Fruit fly (Drosophila melanogaster) whole organism: Measurements from ENCODE around the gene Ppt1.

Source experiments
- CG8478 ChIP-seq: fragments of >200 bp; optimal IDR thresholded peaks from 2 replicates; lab custom pipeline; 2018; ENCODE audit warnings: inconsistent platforms
- Dll ChIP-seq: fragments of >200 bp; optimal IDR thresholded peaks from 2 replicates; lab custom pipeline; 2017
- EcR ChIP-seq, 2 experiments: fragments of >200 bp; optimal IDR thresholded peaks; 2 replicates each; lab custom pipeline; 2017; ENCODE audit warnings: missing biosample characterization in 2 of 2, missing genetic modification characterization in 2 of 2, missing genetic modification reagents in 2 of 2
- pan ChIP-seq: fragments of >200 bp; optimal IDR thresholded peaks from 2 replicates; lab custom pipeline; 2017
- psq ChIP-seq: fragments of >200 bp; optimal IDR thresholded peaks from 2 replicates; lab custom pipeline; 2017
- usp ChIP-seq: fragments of >200 bp; optimal IDR thresholded peaks from 2 replicates; lab custom pipeline; 2017; ENCODE audit warnings: missing biosample characterization, missing genetic modification characterization, mixed read lengths

Gene Ppt1

DNA sequence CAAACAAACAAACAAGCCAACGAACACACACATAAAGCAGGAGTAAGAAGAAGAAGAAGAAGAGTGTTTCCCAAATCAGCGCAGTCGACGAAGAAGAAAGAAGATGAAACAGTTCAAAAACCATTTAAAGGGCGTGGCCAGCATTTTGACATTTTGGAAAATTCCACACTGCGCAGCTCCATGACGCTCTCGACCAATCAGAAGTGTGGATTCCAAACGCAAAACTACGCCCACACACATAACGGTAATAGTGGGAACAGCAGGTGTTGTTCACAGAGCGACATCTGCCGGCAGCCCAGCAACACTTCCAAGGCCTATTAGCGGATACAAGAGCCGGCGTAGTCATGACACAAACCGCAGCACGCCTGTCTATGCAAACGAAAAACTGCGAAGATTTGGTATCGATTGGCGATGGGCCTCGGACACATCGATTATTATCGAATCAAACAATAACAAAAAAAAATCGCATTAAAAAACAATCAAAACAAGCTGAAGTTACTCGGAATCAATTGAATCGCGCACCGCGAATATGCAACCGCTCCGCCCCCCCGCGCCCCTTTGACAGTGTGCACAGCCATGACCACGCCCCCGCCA is 13.3 kb downstream of the Ppt1 start, which contains the start of gene Rubicon:
Gene Rubicon, plus strand, starts transcription at position 433 of the 594 bp plus-strand sequence.
- no peak for TF ChIP-seq psq (lab: Kevin White, UChicago)
- no peak for TF ChIP-seq pan (lab: Kevin White, UChicago)
- TF ChIP-seq Dll, result no peak
- TF ChIP-seq usp (GFP tag; lab: Kevin White, UChicago), result no peak
- no peak for TF ChIP-seq CG8478
- no peak for TF ChIP-seq EcR (GFP tag; optimal IDR thresholded peaks at IDR 0.05; lab: Kevin White, UChicago)

dm6 chrX:8671348-8672298 is 18.4 kb downstream of the Ppt1 start:
- TF ChIP-seq CG8478, result no peak
- no peak for TF ChIP-seq psq (lab: Kevin White, UChicago)
- TF ChIP-seq EcR (GFP tag; optimal IDR thresholded peaks at IDR 0.05; lab: Kevin White, UChicago), result no peak
- TF ChIP-seq pan (lab: Kevin White, UChicago), result no peak
- TF ChIP-seq usp (GFP tag; lab: Kevin White, UChicago), result no peak
- TF ChIP-seq Dll, result no peak

DNA sequence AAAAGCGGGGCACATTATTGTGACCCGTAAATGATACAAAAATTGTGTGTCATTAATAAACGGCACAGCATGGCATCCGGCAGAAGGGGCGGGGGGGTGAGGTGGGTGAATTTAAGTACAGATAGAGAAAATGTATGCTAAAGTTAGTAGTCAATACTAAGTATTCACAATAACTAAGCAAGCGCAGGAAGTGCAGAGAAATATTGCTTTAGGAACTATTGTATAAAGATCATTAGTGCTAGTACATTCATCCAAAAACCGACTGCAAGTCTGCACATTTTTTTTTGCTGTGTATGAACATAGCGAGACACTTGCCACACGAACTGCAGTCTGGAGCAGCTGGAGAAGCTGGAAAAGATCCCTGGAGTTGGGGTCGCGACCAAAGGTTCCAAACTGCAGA is 20.6 kb downstream of the Ppt1 start:
- no peak for TF ChIP-seq CG8478
- no peak for TF ChIP-seq EcR (GFP tag; optimal IDR thresholded peaks at IDR 0.05; lab: Kevin White, UChicago)
- TF ChIP-seq pan (lab: Kevin White, UChicago), result no peak
- no peak for TF ChIP-seq psq (lab: Kevin White, UChicago)
- no peak for TF ChIP-seq usp (GFP tag; lab: Kevin White, UChicago)
- no peak for TF ChIP-seq Dll

DNA sequence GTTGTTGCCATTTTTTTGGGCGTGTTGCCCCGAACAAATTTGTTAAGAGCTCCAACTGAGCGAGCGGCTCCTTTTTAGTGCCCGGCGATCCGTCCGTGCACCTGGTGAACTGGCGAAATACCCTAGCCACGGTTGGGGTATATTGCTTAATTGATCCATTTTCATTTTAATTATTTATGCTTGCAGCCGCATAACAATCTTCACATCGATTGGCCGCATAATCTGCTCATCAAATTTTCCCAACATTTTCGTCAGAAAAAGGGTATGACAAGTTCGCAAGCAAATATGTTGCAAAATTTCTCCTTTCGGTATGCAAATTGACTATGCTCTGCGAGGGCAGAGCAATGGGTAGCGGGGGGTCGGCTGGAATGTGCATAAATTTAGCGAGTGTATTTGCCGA is 22.3 kb downstream of the Ppt1 start:
- TF ChIP-seq pan (lab: Kevin White, UChicago) (peak; percentile 11), usp (GFP tag; lab: Kevin White, UChicago) (no peak), psq (lab: Kevin White, UChicago) (no peak), EcR (GFP tag; optimal IDR thresholded peaks at IDR 0.05; lab: Kevin White, UChicago) (no peak), Dll (no peak)

dm6 chrX:8667070-8667469 is 23.0 kb downstream of the Ppt1 start:
- TF ChIP-seq CG8478 (no peak), psq (lab: Kevin White, UChicago) (no peak), usp (GFP tag; lab: Kevin White, UChicago) (no peak), pan (lab: Kevin White, UChicago) (no peak), Dll (no peak), EcR (GFP tag; optimal IDR thresholded peaks at IDR 0.05; lab: Kevin White, UChicago) (no peak)

dm6 chrX:8665576-8666297 is 24.3 kb downstream of the Ppt1 start:
- TF ChIP-seq psq (lab: Kevin White, UChicago) (no peak), pan (lab: Kevin White, UChicago) (no peak), usp (GFP tag; lab: Kevin White, UChicago) (no peak), CG8478 (no peak), EcR (GFP tag; optimal IDR thresholded peaks at IDR 0.05; lab: Kevin White, UChicago) (no peak), Dll (no peak)

- TF ChIP-seq pan (lab: Kevin White, UChicago) (no peak), psq (lab: Kevin White, UChicago) (no peak), EcR (GFP tag; optimal IDR thresholded peaks at IDR 0.05; lab: Kevin White, UChicago) (no peak), Dll (no peak), CG8478 (no peak), usp (GFP tag; lab: Kevin White, UChicago) (no peak)
Observed at dm6 chrX:8663795-8664194, 26.2 kb downstream of the Ppt1 start.

DNA sequence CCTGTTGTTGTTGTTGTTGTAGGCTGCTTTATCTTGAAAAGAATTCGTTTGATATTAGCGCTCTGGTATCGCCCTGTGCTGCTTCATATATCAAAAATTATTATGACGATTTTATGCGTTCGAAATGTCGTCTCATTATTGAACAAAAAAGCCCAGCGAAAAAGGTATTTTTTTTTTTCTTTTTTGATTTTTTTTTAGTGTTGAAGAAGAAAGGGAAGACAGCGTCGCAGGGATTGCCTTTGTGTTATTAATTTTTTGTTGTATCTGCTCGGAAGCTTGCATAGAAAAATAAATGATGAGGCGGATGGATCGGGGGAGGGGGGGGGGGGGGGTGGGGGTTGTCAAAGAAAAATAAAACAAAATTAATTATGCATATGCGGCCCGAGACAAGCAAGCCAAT is 27.8 kb downstream of the Ppt1 start:
- TF ChIP-seq CG8478 (no peak), Dll (no peak), psq (lab: Kevin White, UChicago) (no peak), usp (GFP tag; lab: Kevin White, UChicago) (no peak), pan (lab: Kevin White, UChicago) (no peak), EcR (GFP tag; optimal IDR thresholded peaks at IDR 0.05; lab: Kevin White, UChicago) (no peak)

- TF ChIP-seq CG8478 (no peak), Dll (peak; percentile 57)
Observed at dm6 chrX:8661162-8661807, 28.7 kb downstream of the Ppt1 start.

DNA sequence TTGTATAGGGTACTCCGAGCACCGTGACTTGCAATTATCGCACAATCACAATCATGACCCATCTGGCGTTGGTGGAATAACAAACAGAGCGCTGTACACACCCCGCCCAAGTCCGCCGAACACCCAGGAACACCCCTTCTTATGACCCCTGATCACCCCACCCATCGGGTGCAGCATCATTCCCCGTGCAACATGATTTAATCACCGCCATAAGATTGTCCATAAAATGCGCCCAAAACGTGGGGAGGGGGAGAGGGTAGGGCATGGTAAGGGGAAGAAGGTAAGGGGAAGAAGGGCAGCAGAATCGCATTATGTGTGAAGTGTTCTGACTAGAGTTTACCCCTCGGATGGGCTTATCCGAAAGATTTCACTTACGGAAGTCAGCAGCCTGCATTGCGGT is 29.7 kb downstream of the Ppt1 start:
- TF ChIP-seq psq (lab: Kevin White, UChicago), result no peak
- TF ChIP-seq EcR (GFP tag; optimal IDR thresholded peaks at IDR 0.05; lab: Kevin White, UChicago), result no peak
- TF ChIP-seq Dll, result no peak
- TF ChIP-seq CG8478, result no peak
- no peak for TF ChIP-seq usp (GFP tag; lab: Kevin White, UChicago)
- TF ChIP-seq pan (lab: Kevin White, UChicago), result no peak

dm6 chrX:8658047-8658446 is 32.0 kb downstream of the Ppt1 start:
- TF ChIP-seq CG8478, result no peak
- TF ChIP-seq usp (GFP tag; lab: Kevin White, UChicago), result no peak
- no peak for TF ChIP-seq pan (lab: Kevin White, UChicago)
- no peak for TF ChIP-seq Dll
- TF ChIP-seq psq (lab: Kevin White, UChicago), result no peak
- TF ChIP-seq EcR (GFP tag; optimal IDR thresholded peaks at IDR 0.05; lab: Kevin White, UChicago), result no peak
